Worm (Caenorhabditis elegans) whole organism, L4 larva: Measurements from ENCODE around the gene taf-7.1.
A peak's percentile ranks its signal among the peaks of the same experiment; 100 is the strongest.

Experiments
- D1046.2 ChIP-seq: fragments of 200-800 bp; sonication (Bioruptor generic); IDR thresholded peaks from 2 replicates; pipeline ENCODE4 v1.3.6; 2022; ENCODE audit warnings: missing genetic modification characterization, missing compliant biosample characterization
- F10B5.3 ChIP-seq: sonication (generic microtip); optimal IDR thresholded peaks from 2 replicates; lab custom pipeline; 2016; ENCODE audit warnings: mild to moderate bottlenecking, missing genetic modification characterization, missing compliant biosample characterization
- Y105C5A.15 ChIP-seq: fragments of 200-800 bp; sonication (Bioruptor generic); IDR thresholded peaks from 2 replicates; pipeline ENCODE4 v1.3.6; 2022; ENCODE audit warnings: missing genetic modification characterization, missing compliant biosample characterization
- ZK337.2 ChIP-seq: fragments of 200-800 bp; sonication (Bioruptor generic); IDR thresholded peaks from 2 replicates; pipeline ENCODE4 v1.3.6; 2022; ENCODE audit warnings: missing genetic modification reagents, missing genetic modification characterization, missing compliant biosample characterization
- aha-1 ChIP-seq: fragments of 150-350 bp; peaks from one replicate; lab custom pipeline; 2014; ENCODE audit warnings: missing biosample characterization, missing genetic modification characterization
- ama-1 ChIP-seq: fragments of 150-350 bp; optimal IDR thresholded peaks from 2 replicates; lab custom pipeline; 2014; ENCODE audit warnings: inconsistent platforms, mixed read lengths
- ceh-20 ChIP-seq: fragments of 200-800 bp; sonication (Bioruptor generic); IDR thresholded peaks from 2 replicates; pipeline ENCODE4 v1.3.6; 2022; ENCODE audit warnings: missing genetic modification reagents, missing genetic modification characterization, missing compliant biosample characterization
- ceh-32 ChIP-seq: sonication (generic microtip); optimal IDR thresholded peaks from 2 replicates; lab custom pipeline; 2016; ENCODE audit warnings: mild to moderate bottlenecking, missing genetic modification characterization, missing compliant biosample characterization; ENCODE audit not compliant: poor library complexity
- cey-2 ChIP-seq: sonication (generic microtip); optimal IDR thresholded peaks from 3 replicates; lab custom pipeline; 2017; ENCODE audit warnings: missing genetic modification characterization, mild to moderate bottlenecking, missing compliant biosample characterization, antibody characterized with exemption, borderline replicate concordance; ENCODE audit not compliant: insufficient read depth
- daf-16 ChIP-seq, 3 experiments: sonication (generic microtip); optimal IDR thresholded peaks; 2 replicates each; lab custom pipeline; 2016 to 2017; ENCODE audit warnings: missing genetic modification characterization in 3 of 3, missing genetic modification reagents in 3 of 3, mild to moderate bottlenecking in 2 of 3, missing compliant biosample characterization in 2 of 3, missing biosample characterization in 1 of 3, moderate library complexity in 1 of 3
- daf-19 ChIP-seq: fragments of 200-800 bp; sonication (Bioruptor generic); conservative IDR thresholded peaks from 2 replicates; pipeline ENCODE4 v1.3.6; 2022; ENCODE audit warnings: missing genetic modification characterization, missing compliant biosample characterization
- dmd-6 ChIP-seq: fragments of 200-800 bp; sonication (Bioruptor generic); IDR thresholded peaks from 2 replicates; pipeline ENCODE4 v1.3.6; 2022; ENCODE audit warnings: missing genetic modification reagents, missing genetic modification characterization, missing compliant biosample characterization
- dve-1 ChIP-seq: sonication (generic microtip); optimal IDR thresholded peaks from 2 replicates; lab custom pipeline; 2017; ENCODE audit warnings: antibody characterized with exemption, mild to moderate bottlenecking, missing genetic modification characterization, missing compliant biosample characterization; ENCODE audit not compliant: insufficient read depth
- hif-1 ChIP-seq, 2 experiments: sonication (generic microtip); optimal IDR thresholded peaks; 2 replicates each; lab custom pipeline; 2016 to 2017; ENCODE audit warnings: missing compliant biosample characterization in 2 of 2, missing genetic modification characterization in 2 of 2, missing genetic modification reagents in 2 of 2, missing genotype in 2 of 2, mild to moderate bottlenecking in 1 of 2
- hlh-11 ChIP-seq: fragments of 200-800 bp; sonication (Bioruptor generic); optimal IDR thresholded peaks from 2 replicates; lab custom pipeline; 2018; ENCODE audit warnings: mild to moderate bottlenecking, missing genetic modification characterization, missing compliant biosample characterization
- hlh-30 ChIP-seq: sonication (generic microtip); optimal IDR thresholded peaks from 2 replicates; lab custom pipeline; 2017; ENCODE audit warnings: antibody characterized with exemption, mild to moderate bottlenecking, missing genetic modification characterization, missing compliant biosample characterization; ENCODE audit not compliant: insufficient read depth
- jun-1 ChIP-seq: fragments of 150-350 bp; optimal IDR thresholded peaks from 2 replicates; lab custom pipeline; 2014; ENCODE audit warnings: missing biosample characterization, missing genetic modification reagents, missing genetic modification characterization
- lin-13 ChIP-seq: fragments of 150-350 bp; optimal IDR thresholded peaks from 2 replicates; lab custom pipeline; 2014; ENCODE audit warnings: missing biosample characterization, missing genetic modification reagents, missing genetic modification characterization
- lsy-2 ChIP-seq, 2 experiments: fragments of 150-350 bp in 1 of 2; sonication (generic microtip) in 1 of 2; optimal IDR thresholded peaks; 2 replicates each; lab custom pipeline; 2014 to 2017; ENCODE audit warnings: missing biosample characterization in 2 of 2, missing genetic modification characterization in 2 of 2
- mdt-29 ChIP-seq: fragments of 200-800 bp; sonication (Bioruptor generic); IDR thresholded peaks from 2 replicates; pipeline ENCODE4 v1.3.6; 2022; ENCODE audit warnings: missing genetic modification reagents, missing genetic modification characterization, missing compliant biosample characterization
- mep-1 ChIP-seq: fragments of 150-350 bp; sonication (generic microtip); optimal IDR thresholded peaks from 3 replicates; lab custom pipeline; 2014; ENCODE audit warnings: missing biosample characterization, missing genetic modification characterization
- mes-2 ChIP-seq: sonication (generic microtip); optimal IDR thresholded peaks from 2 replicates; lab custom pipeline; 2016; ENCODE audit warnings: missing genotype, mild to moderate bottlenecking, missing genetic modification characterization, missing compliant biosample characterization; ENCODE audit not compliant: poor library complexity, severe bottlenecking
- mxl-2 ChIP-seq: fragments of 200-800 bp; sonication (Bioruptor generic); conservative IDR thresholded peaks from 2 replicates; pipeline ENCODE4 v1.3.6; 2022; ENCODE audit warnings: missing genetic modification reagents, missing genetic modification characterization, missing compliant biosample characterization
- mxl-3 ChIP-seq: fragments of 200-800 bp; sonication (Bioruptor generic); optimal IDR thresholded peaks from 2 replicates; lab custom pipeline; 2018; ENCODE audit warnings: mild to moderate bottlenecking, missing genetic modification characterization, missing compliant biosample characterization
- nhr-10 ChIP-seq: fragments of 150-350 bp; optimal IDR thresholded peaks from 2 replicates; lab custom pipeline; 2014; ENCODE audit warnings: missing biosample characterization, missing genetic modification characterization
- nhr-102 ChIP-seq: sonication (generic microtip); optimal IDR thresholded peaks from 2 replicates; lab custom pipeline; 2016; ENCODE audit warnings: mild to moderate bottlenecking, missing genetic modification characterization, moderate library complexity, missing compliant biosample characterization
- nhr-28 ChIP-seq: fragments of 150-350 bp; optimal IDR thresholded peaks from 2 replicates; lab custom pipeline; 2014; ENCODE audit warnings: missing biosample characterization, missing genetic modification characterization
- nhr-41 ChIP-seq: fragments of 200-800 bp; sonication (Bioruptor generic); IDR thresholded peaks from 2 replicates; pipeline ENCODE4 v1.3.6; 2022; ENCODE audit warnings: missing genetic modification reagents, missing genetic modification characterization, missing compliant biosample characterization
- nhr-42 ChIP-seq: fragments of 200-800 bp; sonication (Bioruptor generic); IDR thresholded peaks from 2 replicates; pipeline ENCODE4 v1.3.6; 2022; ENCODE audit warnings: missing genetic modification characterization, missing compliant biosample characterization
- nhr-48 ChIP-seq: sonication (generic microtip); optimal IDR thresholded peaks from 2 replicates; lab custom pipeline; 2016; ENCODE audit warnings: mild to moderate bottlenecking, missing genetic modification characterization, missing compliant biosample characterization
- pha-4 ChIP-seq, 2 experiments: fragments of 150-350 bp in 1 of 2; fragments of 200-800 bp in 1 of 2; sonication (Bioruptor generic) in 1 of 2; IDR thresholded peaks in 1 of 2; optimal IDR thresholded peaks in 1 of 2; 2 replicates each; pipeline versions ENCODE4 v1.3.6 to Lab custom; 2014 to 2022; ENCODE audit warnings: missing genetic modification characterization in 2 of 2, missing genetic modification reagents in 2 of 2, missing biosample characterization in 1 of 2, missing compliant biosample characterization in 1 of 2
- php-3 ChIP-seq: fragments of 200-800 bp; sonication (Bioruptor generic); IDR thresholded peaks from 2 replicates; pipeline ENCODE4 v1.3.6; 2022; ENCODE audit warnings: missing genetic modification reagents, missing genetic modification characterization, missing compliant biosample characterization
- pqm-1 ChIP-seq: sonication (generic microtip); optimal IDR thresholded peaks from 2 replicates; lab custom pipeline; 2017; ENCODE audit warnings: missing biosample characterization, missing genetic modification characterization
- set-16 ChIP-seq: fragments of 200-800 bp; sonication (Bioruptor generic); IDR thresholded peaks from 2 replicates; pipeline ENCODE4 v1.3.6; 2022; ENCODE audit warnings: missing genetic modification reagents, missing genetic modification characterization, missing compliant biosample characterization
- snpc-1.2 ChIP-seq: fragments of 200-800 bp; sonication (Bioruptor generic); IDR thresholded peaks from 2 replicates; pipeline ENCODE4 v1.3.6; 2022; ENCODE audit warnings: missing genetic modification reagents, missing genetic modification characterization, missing compliant biosample characterization
- tra-1 ChIP-seq: fragments of 200-800 bp; sonication (Bioruptor generic); IDR thresholded peaks from 2 replicates; pipeline ENCODE4 v1.3.6; 2022; ENCODE audit warnings: missing genetic modification reagents, missing genetic modification characterization, missing compliant biosample characterization
- unc-62 ChIP-seq, 3 experiments: fragments of 150-350 bp in 1 of 3; sonication (generic microtip); optimal IDR thresholded peaks in 2 of 3; peaks in 1 of 3; 1 replicate in 1 of 3; 2 replicates in 2 of 3; lab custom pipeline; 2014 to 2017; ENCODE audit warnings: missing biosample characterization in 3 of 3, missing genetic modification characterization in 3 of 3, missing genetic modification reagents in 3 of 3, missing genotype in 1 of 3
- zip-2 ChIP-seq: fragments of 150-350 bp; optimal IDR thresholded peaks from 2 replicates; lab custom pipeline; 2014; ENCODE audit warnings: missing biosample characterization, missing genetic modification characterization

taf-7.1 gene

DNA sequence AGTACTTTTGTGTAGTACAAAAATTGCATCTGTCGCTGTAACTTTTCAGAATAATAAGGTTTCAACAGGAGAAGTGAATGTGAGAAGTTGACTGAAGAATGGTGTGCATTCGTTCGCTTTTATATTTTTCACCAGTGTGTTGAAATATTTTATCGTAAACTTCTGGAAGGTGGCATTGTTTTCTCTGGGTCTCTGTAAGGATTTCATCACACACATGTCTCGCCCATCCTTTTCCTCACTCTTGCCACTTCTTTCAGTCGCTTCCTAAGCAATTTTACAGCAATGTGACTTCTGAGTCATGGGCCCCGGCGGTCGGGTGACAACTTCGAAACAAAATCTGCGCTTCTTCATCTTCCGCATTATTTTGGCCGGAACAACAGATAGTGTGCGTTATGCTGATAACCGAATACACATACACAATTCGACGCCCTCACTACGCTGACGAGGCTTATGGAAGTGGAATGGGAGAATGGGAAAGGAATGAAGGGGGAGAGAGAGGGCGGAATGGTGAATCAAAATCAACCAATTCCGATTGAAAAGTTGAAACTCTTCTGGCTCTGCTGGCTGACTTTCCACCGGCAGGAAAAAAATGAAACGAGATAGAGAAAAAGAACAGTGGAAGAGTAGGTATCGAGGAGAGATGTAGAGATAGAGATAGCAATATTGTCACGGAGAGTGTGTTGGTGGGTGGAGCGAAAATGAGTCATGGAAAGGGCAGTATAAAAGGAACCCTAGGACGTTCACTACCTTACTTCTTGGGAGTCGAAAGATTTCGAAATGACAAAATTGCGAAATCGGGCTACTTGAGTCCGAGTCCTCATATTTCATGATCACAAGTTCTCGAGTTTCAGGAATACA is 45.7 kb downstream of the taf-7.1 start:
- TF ChIP-seq lin-13 (peak; percentile 51), Y105C5A.15 (GFP tag; lab: Robert Waterston, UW) (no peak), aha-1 (tag; lab: Kevin White, UChicago) (peak; percentile 86), cey-2 (tag; lab: Kevin White, UChicago) (no peak), hlh-30 (tag; lab: Kevin White, UChicago) (peak; percentile 84), jun-1 (peak; percentile 46), daf-16 (GFP tag; optimal IDR thresholded peaks at IDR 0.05; lab: Kevin White, UChicago) (peak in 1 of 2 experiments; percentile 68), daf-16 (tag; optimal IDR thresholded peaks at IDR 0.05; lab: Kevin White, UChicago) (peak; percentile 89), mdt-29 (0 out of 2 replicates have a peak, but pooled peaks have one; percentile 30), unc-62 (GFP tag; optimal IDR thresholded peaks at IDR 0.05 in 1 of 2; lab: Kevin White, UChicago) (peak; percentile 73 to 97), unc-62 (tag; optimal IDR thresholded peaks at IDR 0.05; lab: Kevin White, UChicago) (no peak), mes-2 (tag; lab: Kevin White, UChicago) (peak; percentile 56), dmd-6 (GFP tag; lab: Robert Waterston, UW) (peak; percentile 58), pha-4 (GFP tag; IDR thresholded peaks at IDR 0.05; lab: Robert Waterston, UW) (peak; percentile 8; the same call in 1 of the 2 replicates), pha-4 (tag; optimal IDR thresholded peaks at IDR 0.05; lab: Kevin White, UChicago) (no peak), F10B5.3 (tag; lab: Kevin White, UChicago) (peak; percentile 60), nhr-102 (peak; percentile 58), D1046.2 (GFP tag; lab: Robert Waterston, UW) (no peak), mep-1 (tag; lab: Kevin White, UChicago) (no peak), ama-1 (lab: Kevin White, UChicago) (peak; percentile 81), nhr-41 (GFP tag; lab: Robert Waterston, UW) (no peak), tra-1 (GFP tag; lab: Robert Waterston, UW) (peak; percentile 65; the same call in 1 of the 2 replicates), mxl-3 (GFP tag; lab: Kevin White, UChicago) (peak; percentile 45), hif-1 (tag; optimal IDR thresholded peaks at IDR 0.05; lab: Kevin White, UChicago) (peak in 1 of 2 experiments; percentile 12), dve-1 (peak; percentile 69), ZK337.2 (GFP tag; lab: Robert Waterston, UW) (no peak), ceh-20 (no peak), nhr-28 (peak; percentile 92), mxl-2 (GFP tag; lab: Robert Waterston, UW) (0 out of 2 replicates have a peak, but pooled peaks have one; percentile 7), daf-19 (GFP tag; lab: Robert Waterston, UW) (no peak), ceh-32 (tag; lab: Kevin White, UChicago) (peak; percentile 27), pqm-1 (tag; lab: Kevin White, UChicago) (peak; percentile 85), set-16 (GFP tag; lab: Robert Waterston, UW) (peak; percentile 50), nhr-10 (tag; lab: Kevin White, UChicago) (peak; percentile 52), nhr-48 (tag; lab: Kevin White, UChicago) (peak; percentile 65), zip-2 (tag; lab: Kevin White, UChicago) (no peak), snpc-1.2 (GFP tag; lab: Robert Waterston, UW) (no peak), lsy-2 (tag; optimal IDR thresholded peaks at IDR 0.05; lab: Kevin White, UChicago) (peak; percentile 5 to 20), nhr-42 (GFP tag; lab: Robert Waterston, UW) (0 out of 2 replicates have a peak, but pooled peaks have one; percentile 13), hlh-11 (tag; lab: Kevin White, UChicago) (peak; percentile 88), php-3 (peak; percentile 36; the same call in 1 of the 2 replicates)
